Worm (Caenorhabditis elegans): Measurements from ENCODE around the gene swt-6.

DNA sequence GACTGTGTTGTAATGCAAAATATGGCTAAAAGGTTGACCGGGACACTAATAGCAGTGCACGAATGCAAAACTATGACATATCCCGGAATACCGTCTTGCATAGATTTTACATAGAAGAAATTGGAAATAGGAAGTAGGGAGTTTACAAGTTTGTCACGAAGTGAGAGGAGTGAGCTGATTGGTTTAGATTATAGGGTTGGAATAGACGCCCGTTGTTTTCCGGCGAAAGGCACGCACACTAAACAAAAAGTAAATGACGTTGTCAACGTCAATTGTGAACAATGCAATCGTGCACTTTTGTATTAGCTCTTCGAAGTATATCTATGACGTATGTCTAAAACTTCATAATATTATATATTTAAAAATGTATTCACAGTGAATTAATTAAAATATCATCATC lies 6.8 kb downstream of the swt-6 start, which contains the start of gene srh-24:
- no peak for TF ChIP-seq dao-5 (tag; optimal IDR thresholded peaks at IDR 0.05)
- no peak for TF ChIP-seq him-1 (tag; optimal IDR thresholded peaks at IDR 0.05)
- TF ChIP-seq W03F9.2 (tag; optimal IDR thresholded peaks at IDR 0.05): no peak
